Worm (Caenorhabditis elegans): ENCODE measurements around the gene eat-6.

- TF ChIP-seq nhr-76 (tag; optimal IDR thresholded peaks at IDR 0.05): no peak
- TF ChIP-seq snpc-4 (tag; optimal IDR thresholded peaks at IDR 0.05): no peak
- TF ChIP-seq unc-62 (GFP tag; optimal IDR thresholded peaks at IDR 0.05): no peak
- no peak for TF ChIP-seq lsy-2 (tag; optimal IDR thresholded peaks at IDR 0.05)
- no peak for TF ChIP-seq mab-5 (tag; optimal IDR thresholded peaks at IDR 0.05)
- no peak for TF ChIP-seq tbx-8 (GFP tag; optimal IDR thresholded peaks at IDR 0.05)
- no peak for TF ChIP-seq lin-13 (tag; optimal IDR thresholded peaks at IDR 0.05)
- no peak for TF ChIP-seq nhr-12 (tag; optimal IDR thresholded peaks at IDR 0.05)
- TF ChIP-seq nhr-2 (tag; optimal IDR thresholded peaks at IDR 0.05): no peak
- TF ChIP-seq hlh-1 (tag; optimal IDR thresholded peaks at IDR 0.05): no peak
- no peak for TF ChIP-seq mls-2 (tag; optimal IDR thresholded peaks at IDR 0.05)
- TF ChIP-seq nhr-28 (tag; optimal IDR thresholded peaks at IDR 0.05): no peak
Measured at ce11 chrV:13085227-13085640, 44.6 kb downstream of the eat-6 start.
